Worm (Caenorhabditis elegans) whole organism, early embryonic: ENCODE results near the gene sre-41.

Experiments used
- F13C5.2 ChIP-seq: sonication (generic microtip); optimal IDR thresholded peaks from 2 replicates; lab custom pipeline; 2017; ENCODE audit warnings: mild to moderate bottlenecking, missing genetic modification characterization, inconsistent platforms, missing compliant biosample characterization
- aly-1 ChIP-seq: sonication (generic microtip); optimal IDR thresholded peaks from 2 replicates; lab custom pipeline; 2016; ENCODE audit warnings: missing genetic modification characterization, missing compliant biosample characterization
- ama-1 ChIP-seq: fragments of 150-350 bp; optimal IDR thresholded peaks from 2 replicates; lab custom pipeline; 2014
- ceh-36 ChIP-seq: sonication (generic microtip); optimal IDR thresholded peaks from 2 replicates; lab custom pipeline; 2016; ENCODE audit warnings: missing genetic modification characterization, inconsistent platforms, missing compliant biosample characterization
- flt-1 ChIP-seq: fragments of 200-800 bp; sonication (Bioruptor generic); IDR thresholded peaks from 2 replicates; pipeline ENCODE4 v1.3.6; 2022; ENCODE audit warnings: missing genetic modification characterization, missing compliant biosample characterization

DNA sequence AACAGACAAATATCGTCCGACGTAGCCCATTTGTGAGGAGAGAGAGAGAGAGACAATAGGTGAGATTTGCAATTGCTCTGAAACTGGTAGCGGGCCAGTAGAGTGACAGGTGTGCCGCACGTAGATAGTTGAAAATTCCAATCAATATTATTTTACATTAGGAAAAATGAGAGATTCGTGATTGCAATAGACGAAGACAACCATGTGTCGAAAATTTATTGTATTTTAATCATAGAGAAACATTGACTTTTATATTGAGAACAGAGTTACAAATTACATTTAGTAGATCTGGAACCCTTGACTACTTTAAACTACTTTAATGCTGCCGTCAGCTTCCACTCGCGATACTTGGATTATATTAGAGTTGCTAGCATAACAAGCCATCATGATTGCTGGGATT, 24.3 kb downstream of the sre-41 start, which contains the start of gene Y57A10C.1:
- TF ChIP-seq ama-1 (lab: Kevin White, UChicago): no peak
- no peak for TF ChIP-seq F13C5.2 (tag; lab: Kevin White, UChicago)
- no peak for TF ChIP-seq flt-1 (GFP tag; lab: Robert Waterston, UW)
- no peak for TF ChIP-seq aly-1 (tag; lab: Kevin White, UChicago)
- no peak for TF ChIP-seq ceh-36 (tag; lab: Kevin White, UChicago)
